Fruit fly (Drosophila melanogaster) whole organism, embryonic: ENCODE data around the gene ttm50.

Experiments
- Awh ChIP-seq: fragments of 200-800 bp; sonication (Bioruptor generic); IDR thresholded peaks from 2 replicates; pipeline ENCODE4, ENCODE4 v1.3.6; 2022; ENCODE audit warnings: missing biosample characterization, missing genetic modification characterization
- CG10431 ChIP-seq: fragments of 200-800 bp; sonication (Bioruptor generic); optimal IDR thresholded peaks from 3 replicates; lab custom pipeline; 2018; ENCODE audit warnings: missing biosample characterization, mild to moderate bottlenecking, missing genetic modification characterization
- CG11695 ChIP-seq: fragments of 200-800 bp; sonication (Bioruptor generic); IDR thresholded peaks from 3 replicates; pipeline ENCODE4 v1.3.6; 2022; ENCODE audit warnings: missing biosample characterization, missing genetic modification characterization
- CG1233 ChIP-seq: fragments of 200-800 bp; sonication (Bioruptor generic); optimal IDR thresholded peaks from 4 replicates; lab custom pipeline; 2018; ENCODE audit warnings: missing biosample characterization, mild to moderate bottlenecking, missing genetic modification characterization
- CG12391 ChIP-seq: fragments of 200-800 bp; sonication (Bioruptor generic); optimal IDR thresholded peaks from 3 replicates; lab custom pipeline; 2018; ENCODE audit warnings: missing biosample characterization, mild to moderate bottlenecking, missing genetic modification characterization, moderate library complexity
- CG13287 ChIP-seq: fragments of 200-800 bp; sonication (Bioruptor generic); IDR thresholded peaks from 2 replicates; pipeline ENCODE4 v1.3.6; 2022; ENCODE audit warnings: missing biosample characterization, missing genetic modification characterization; ENCODE audit not compliant: partially characterized antibody
- CG1647 ChIP-seq: fragments of 200-800 bp; sonication (Bioruptor generic); optimal IDR thresholded peaks from 3 replicates; lab custom pipeline; 2016; ENCODE audit warnings: missing biosample characterization, missing genetic modification characterization
- CG16815 ChIP-seq: fragments of 200-800 bp; sonication (Bioruptor generic); optimal IDR thresholded peaks from 3 replicates; lab custom pipeline; 2017; ENCODE audit warnings: missing biosample characterization, mild to moderate bottlenecking, missing genetic modification characterization
- CG17568 ChIP-seq: fragments of 200-800 bp; sonication (Bioruptor generic); optimal IDR thresholded peaks from 2 replicates; lab custom pipeline; 2018; ENCODE audit warnings: missing biosample characterization, mild to moderate bottlenecking, missing genetic modification characterization, moderate library complexity
- CG18599 ChIP-seq: fragments of 200-800 bp; sonication (Bioruptor generic); optimal IDR thresholded peaks from 3 replicates; lab custom pipeline; 2017; ENCODE audit warnings: missing biosample characterization, missing genetic modification characterization, mild to moderate bottlenecking, moderate library complexity, missing genetic modification reagents
- CG2712 ChIP-seq: fragments of 200-800 bp; optimal IDR thresholded peaks from 3 replicates; lab custom pipeline; 2019; ENCODE audit warnings: missing biosample characterization, mild to moderate bottlenecking, missing genetic modification characterization, moderate library complexity
- CG30431 ChIP-seq: fragments of 200-800 bp; sonication (Bioruptor generic); optimal IDR thresholded peaks from 2 replicates; lab custom pipeline; 2017; ENCODE audit warnings: missing biosample characterization, missing genetic modification characterization
- CG34422 ChIP-seq: fragments of 200-800 bp; sonication (Bioruptor generic); IDR thresholded peaks from 3 replicates; pipeline ENCODE4 v1.3.6; 2022; ENCODE audit warnings: missing biosample characterization, missing genetic modification characterization
- CG4404 ChIP-seq: fragments of 200-800 bp; sonication (Bioruptor generic); IDR thresholded peaks from 2 replicates; pipeline ENCODE4 v1.3.6; 2022; ENCODE audit warnings: missing biosample characterization, missing genetic modification characterization
- CG6791 ChIP-seq: fragments of 200-800 bp; sonication (Bioruptor generic); IDR thresholded peaks from 3 replicates; pipeline ENCODE4 v1.3.6; 2022; ENCODE audit warnings: missing biosample characterization, missing genetic modification characterization; ENCODE audit not compliant: partially characterized antibody
- CG6813 ChIP-seq: fragments of 200-800 bp; sonication (Bioruptor generic); optimal IDR thresholded peaks from 2 replicates; lab custom pipeline; 2017; ENCODE audit warnings: missing biosample characterization, missing genetic modification characterization, mild to moderate bottlenecking, moderate library complexity, missing genetic modification reagents
- CG8290 ChIP-seq, 3 experiments: fragments of 200-800 bp; sonication (Bioruptor generic); optimal IDR thresholded peaks; 2 replicates each; lab custom pipeline; 2016 to 2019; ENCODE audit warnings: missing biosample characterization in 3 of 3, missing genetic modification characterization in 3 of 3, mild to moderate bottlenecking in 2 of 3, moderate library complexity in 1 of 3
- CG8388 ChIP-seq: fragments of 200-800 bp; sonication (Bioruptor generic); optimal IDR thresholded peaks from 2 replicates; lab custom pipeline; 2019; ENCODE audit warnings: missing biosample characterization, mild to moderate bottlenecking, missing genetic modification characterization, moderate library complexity
- Chrac-16 ChIP-seq: fragments of 200-800 bp; sonication (Bioruptor generic); optimal IDR thresholded peaks from 3 replicates; lab custom pipeline; 2016; ENCODE audit warnings: missing biosample characterization, missing genetic modification characterization
- CoRest ChIP-seq: fragments of 200-800 bp; sonication (Bioruptor generic); optimal IDR thresholded peaks from 3 replicates; lab custom pipeline; 2018; ENCODE audit warnings: missing biosample characterization, mild to moderate bottlenecking, missing genetic modification characterization, moderate library complexity
- Dfd ChIP-seq, 2 experiments: fragments of >200 bp; optimal IDR thresholded peaks; 2 replicates each; lab custom pipeline; 2017; ENCODE audit warnings: missing biosample characterization in 2 of 2, missing genetic modification characterization in 2 of 2
- Dll ChIP-seq: fragments of 200-800 bp; sonication (Bioruptor generic); IDR thresholded peaks from 4 replicates; pipeline ENCODE4 v1.3.6; 2022; ENCODE audit warnings: missing biosample characterization, missing genetic modification characterization; ENCODE audit not compliant: partially characterized antibody
- ERR ChIP-seq: fragments of 200-800 bp; sonication (Bioruptor generic); optimal IDR thresholded peaks from 2 replicates; lab custom pipeline; 2016; ENCODE audit warnings: missing biosample characterization, missing genetic modification characterization
- Fer3 ChIP-seq: fragments of 200-800 bp; sonication (Bioruptor generic); optimal IDR thresholded peaks from 2 replicates; lab custom pipeline; 2018; ENCODE audit warnings: missing biosample characterization, mild to moderate bottlenecking, missing genetic modification characterization, moderate library complexity
- Hr51 ChIP-seq, 2 experiments: fragments of 200-800 bp; sonication (Bioruptor generic); optimal IDR thresholded peaks; 2 replicates in 1 of 2; 3 replicates in 1 of 2; lab custom pipeline; 2016 to 2018; ENCODE audit warnings: missing biosample characterization in 2 of 2, missing genetic modification characterization in 2 of 2, mild to moderate bottlenecking in 1 of 2, moderate library complexity in 1 of 2
- Nf-YA ChIP-seq: fragments of 200-800 bp; sonication (Bioruptor generic); IDR thresholded peaks from 2 replicates; pipeline ENCODE4 v1.3.6; 2022; ENCODE audit warnings: missing biosample characterization, missing genetic modification characterization
- Ptx1 ChIP-seq: fragments of 200-800 bp; sonication (Bioruptor generic); IDR thresholded peaks from 2 replicates; pipeline ENCODE4 v1.3.6; 2022; ENCODE audit warnings: missing biosample characterization, missing genetic modification characterization
- Scr ChIP-seq: fragments of 200-800 bp; sonication (Bioruptor generic); IDR thresholded peaks from 2 replicates; pipeline ENCODE4 v1.3.6; 2022; ENCODE audit warnings: missing biosample characterization, missing genetic modification characterization; ENCODE audit not compliant: partially characterized antibody
- Sry-β ChIP-seq: fragments of 200-800 bp; sonication (Bioruptor generic); optimal IDR thresholded peaks from 2 replicates; lab custom pipeline; 2018; ENCODE audit warnings: missing biosample characterization, mild to moderate bottlenecking, missing genetic modification characterization, moderate library complexity
- TFAM ChIP-seq: fragments of 200-800 bp; sonication (Bioruptor generic); optimal IDR thresholded peaks from 2 replicates; lab custom pipeline; 2017; ENCODE audit warnings: missing biosample characterization, missing genetic modification characterization, inconsistent platforms
- ab ChIP-seq: fragments of 200-800 bp; sonication (Bioruptor generic); optimal IDR thresholded peaks from 2 replicates; lab custom pipeline; 2016; ENCODE audit warnings: missing biosample characterization, missing genetic modification characterization
- ap ChIP-seq: fragments of 200-800 bp; sonication (Bioruptor generic); IDR thresholded peaks from 2 replicates; pipeline ENCODE4 v1.3.6; 2022; ENCODE audit warnings: missing biosample characterization, missing genetic modification characterization
- cas ChIP-seq: fragments of 200-800 bp; sonication (Bioruptor generic); IDR thresholded peaks from 2 replicates; pipeline ENCODE4 v1.3.6; 2022; ENCODE audit warnings: missing biosample characterization, missing genetic modification characterization
- chif ChIP-seq, 2 experiments: fragments of 200-800 bp; sonication (Bioruptor generic); optimal IDR thresholded peaks; 3 replicates each; lab custom pipeline; 2016; ENCODE audit warnings: missing biosample characterization in 2 of 2, missing genetic modification characterization in 2 of 2
- crc ChIP-seq: fragments of 200-800 bp; sonication (Bioruptor generic); optimal IDR thresholded peaks from 2 replicates; lab custom pipeline; 2016; ENCODE audit warnings: missing biosample characterization, missing genetic modification characterization
- crol ChIP-seq: fragments of 200-800 bp; sonication (Bioruptor generic); IDR thresholded peaks from 2 replicates; pipeline ENCODE4 v1.3.6; 2022; ENCODE audit warnings: missing biosample characterization, missing genetic modification characterization
- eve ChIP-seq, 2 experiments: fragments of >200 bp; optimal IDR thresholded peaks; 2 replicates each; lab custom pipeline; 2017; ENCODE audit warnings: missing biosample characterization in 2 of 2, missing genetic modification characterization in 2 of 2
- fd102C ChIP-seq: fragments of 200-800 bp; sonication (Bioruptor generic); optimal IDR thresholded peaks from 2 replicates; lab custom pipeline; 2018; ENCODE audit warnings: missing biosample characterization, mild to moderate bottlenecking, missing genetic modification characterization, moderate library complexity
- h ChIP-seq: fragments of >200 bp; optimal IDR thresholded peaks from 2 replicates; lab custom pipeline; 2017
- insv ChIP-seq, 2 experiments: fragments of 200-800 bp; sonication (Bioruptor generic); optimal IDR thresholded peaks; 3 replicates each; lab custom pipeline; 2016 to 2018; ENCODE audit warnings: missing biosample characterization in 2 of 2, missing genetic modification characterization in 2 of 2
- klu ChIP-seq: fragments of 200-800 bp; sonication (Bioruptor generic); IDR thresholded peaks from 2 replicates; pipeline ENCODE4 v1.3.6; 2022; ENCODE audit warnings: missing biosample characterization, missing genetic modification characterization
- knrl ChIP-seq: fragments of 200-800 bp; sonication (Bioruptor generic); IDR thresholded peaks from 3 replicates; pipeline ENCODE4 v1.3.6; 2022; ENCODE audit warnings: missing biosample characterization, missing genetic modification characterization; ENCODE audit not compliant: partially characterized antibody
- rib ChIP-seq: fragments of 200-800 bp; sonication (Bioruptor generic); IDR thresholded peaks from 2 replicates; pipeline ENCODE4 v1.3.6; 2022; ENCODE audit warnings: missing biosample characterization, missing genetic modification characterization
- row ChIP-seq: fragments of 200-800 bp; sonication (Bioruptor generic); IDR thresholded peaks from 3 replicates; pipeline ENCODE4 v1.3.6; 2022; ENCODE audit warnings: missing biosample characterization, missing genetic modification characterization
- sens-2 ChIP-seq: fragments of 200-800 bp; sonication (Bioruptor generic); IDR thresholded peaks from 2 replicates; pipeline ENCODE4 v1.3.6; 2022; ENCODE audit warnings: missing biosample characterization, missing genetic modification characterization
- sim ChIP-seq: fragments of 200-800 bp; sonication (Bioruptor generic); IDR thresholded peaks from 2 replicates; pipeline ENCODE4 v1.3.6; 2022; ENCODE audit warnings: missing biosample characterization, missing genetic modification characterization
- tx ChIP-seq: fragments of 200-800 bp; sonication (Bioruptor generic); optimal IDR thresholded peaks from 2 replicates; lab custom pipeline; 2016; ENCODE audit warnings: missing biosample characterization, missing genetic modification characterization
- yki ChIP-seq: fragments of >200 bp; optimal IDR thresholded peaks from 3 replicates; lab custom pipeline; 2018
- zen2 ChIP-seq: fragments of 200-800 bp; sonication (Bioruptor generic); IDR thresholded peaks from 3 replicates; pipeline ENCODE4 v1.3.6; 2022; ENCODE audit warnings: missing biosample characterization, missing genetic modification characterization; ENCODE audit not compliant: partially characterized antibody
- zfh2 ChIP-seq: fragments of 200-800 bp; sonication (Bioruptor generic); optimal IDR thresholded peaks from 2 replicates; lab custom pipeline; 2016; ENCODE audit warnings: missing biosample characterization, missing genetic modification characterization

The ttm50 gene

DNA sequence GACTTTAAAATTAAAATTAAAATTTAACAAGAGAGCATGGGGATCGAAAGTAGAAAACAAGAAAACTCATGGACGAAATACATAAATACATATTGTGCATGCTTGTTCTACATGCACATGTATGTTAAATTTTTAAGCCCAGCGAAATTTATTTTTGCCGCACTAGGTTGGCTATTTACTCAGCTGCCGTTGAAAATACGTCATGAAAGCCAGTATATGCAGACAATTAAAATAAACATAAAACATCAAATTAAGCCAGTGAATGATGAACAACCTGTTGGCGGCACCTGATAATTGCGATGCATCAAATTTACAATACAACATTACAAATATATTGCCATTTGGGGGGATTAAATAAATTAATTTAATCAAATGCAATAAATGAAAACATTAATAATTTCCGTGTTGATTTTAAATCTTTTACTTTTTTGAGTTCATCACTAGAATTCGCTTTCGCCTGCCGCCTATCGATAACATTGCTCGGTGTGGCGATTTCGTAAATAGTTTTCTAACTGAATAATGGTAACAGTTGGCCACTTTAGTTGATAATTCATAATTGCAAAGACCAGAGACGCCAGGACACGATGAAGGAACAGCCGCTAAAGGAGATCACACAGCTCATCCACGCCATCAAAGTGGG, 27.7 kb downstream of the ttm50 start, which contains the start of gene eIF2Bbeta (continued):
- TF ChIP-seq CG13287 (no peak; the same call in 1 of the 2 replicates), CG8388 (no peak), sens-2 (GFP tag; lab: Robert Waterston, UW) (no peak), rib (GFP tag; lab: Robert Waterston, UW) (no peak), ap (GFP tag; lab: Robert Waterston, UW) (no peak), CoRest (tag; lab: Kevin White, UChicago) (no peak), Chrac-16 (GFP tag; lab: Kevin White, UChicago) (no peak), CG6813 (GFP tag; lab: Kevin White, UChicago) (no peak), tx (GFP tag; lab: Kevin White, UChicago) (no peak), yki (lab: Kevin White, UChicago) (no peak), fd102C (GFP tag; lab: Kevin White, UChicago) (no peak), eve (GFP tag; optimal IDR thresholded peaks at IDR 0.05; lab: Kevin White, UChicago) (no peak), CG11695 (no peak), CG10431 (GFP tag; lab: Kevin White, UChicago) (no peak), Nf-YA (no peak), row (peak; percentile 46; the same call in 1 of the 3 replicates), crol (GFP tag; lab: Robert Waterston, UW) (no peak), Dll (GFP tag; lab: Robert Waterston, UW) (0 out of 4 replicates have a peak, but pooled peaks have one; percentile 30), Hr51 (GFP tag; optimal IDR thresholded peaks at IDR 0.05; lab: Kevin White, UChicago) (no peak), insv (GFP tag; optimal IDR thresholded peaks at IDR 0.05; lab: Kevin White, UChicago) (no peak), Scr (GFP tag; lab: Robert Waterston, UW) (0 out of 2 replicates have a peak, but pooled peaks have one; percentile 21), Awh (GFP tag; lab: Robert Waterston, UW) (no peak), CG18599 (GFP tag; lab: Kevin White, UChicago) (no peak), CG16815 (no peak), knrl (GFP tag; lab: Robert Waterston, UW) (no peak), CG17568 (no peak), sim (GFP tag; lab: Robert Waterston, UW) (no peak), klu (GFP tag; lab: Robert Waterston, UW) (no peak), CG30431 (GFP tag; lab: Kevin White, UChicago) (no peak), chif (GFP tag; optimal IDR thresholded peaks at IDR 0.05; lab: Kevin White, UChicago) (no peak), zen2 (GFP tag; lab: Robert Waterston, UW) (no peak), ab (no peak), CG12391 (tag; lab: Kevin White, UChicago) (no peak), CG8290 (GFP tag; optimal IDR thresholded peaks at IDR 0.05; lab: Kevin White, UChicago) (no peak), CG8290 (tag; optimal IDR thresholded peaks at IDR 0.05; lab: Kevin White, UChicago) (peak in 1 of 2 experiments; percentile 15), Sry-β (GFP tag; lab: Kevin White, UChicago) (peak; percentile 87), crc (GFP tag; lab: Kevin White, UChicago) (no peak), CG34422 (GFP tag; lab: Robert Waterston, UW) (no peak), Ptx1 (GFP tag; lab: Robert Waterston, UW) (no peak), CG2712 (tag; lab: Kevin White, UChicago) (no peak), h (lab: Kevin White, UChicago) (no peak), CG6791 (no peak), cas (no peak), CG4404 (GFP tag; lab: Robert Waterston, UW) (no peak), Fer3 (tag; lab: Kevin White, UChicago) (no peak), CG1647 (GFP tag; lab: Kevin White, UChicago) (no peak), CG1233 (GFP tag; lab: Kevin White, UChicago) (no peak), ERR (GFP tag; lab: Kevin White, UChicago) (no peak), TFAM (no peak), Dfd (GFP tag; optimal IDR thresholded peaks at IDR 0.05; lab: Kevin White, UChicago) (no peak), zfh2 (GFP tag; lab: Kevin White, UChicago) (no peak)
